Worm (Caenorhabditis elegans): Measurements from ENCODE around the gene F09F7.5.

ce11 chrIII:5570814-5571443 is 24.1 kb downstream of the F09F7.5 start:
- TF ChIP-seq sox-4 (tag; optimal IDR thresholded peaks at IDR 0.05), result no peak
- no peak for TF ChIP-seq unc-86 (tag; optimal IDR thresholded peaks at IDR 0.05)

Data from whole organism, late embryonic.